Worm (Caenorhabditis elegans) whole organism, mixed stage, embryonic: ENCODE data around the gene grl-22.

Experiments used
- bed-3 ChIP-seq: fragments of 200-800 bp; sonication (Bioruptor generic); optimal IDR thresholded peaks from 3 replicates; lab custom pipeline; 2018; ENCODE audit warnings: mild to moderate bottlenecking, missing genetic modification characterization, moderate library complexity, missing compliant biosample characterization
- ceh-83 ChIP-seq: fragments of 200-800 bp; sonication (Bioruptor generic); optimal IDR thresholded peaks from 2 replicates; lab custom pipeline; 2018; ENCODE audit warnings: mild to moderate bottlenecking, missing genetic modification characterization, missing compliant biosample characterization
- elt-3 ChIP-seq: fragments of 150-350 bp; optimal IDR thresholded peaks from 2 replicates; lab custom pipeline; 2014; ENCODE audit warnings: missing biosample characterization, missing genetic modification characterization
- ham-2 ChIP-seq: fragments of 200-800 bp; sonication (Bioruptor generic); optimal IDR thresholded peaks from 2 replicates; lab custom pipeline; 2018; ENCODE audit warnings: mild to moderate bottlenecking, missing genetic modification characterization, missing compliant biosample characterization
- hlh-1 ChIP-seq: fragments of 150-350 bp; optimal IDR thresholded peaks from 2 replicates; lab custom pipeline; 2014; ENCODE audit warnings: missing biosample characterization, missing genetic modification reagents, missing genetic modification characterization
- lin-13 ChIP-seq: fragments of 150-350 bp; optimal IDR thresholded peaks from 2 replicates; lab custom pipeline; 2014; ENCODE audit warnings: missing biosample characterization, missing genetic modification characterization
- lsy-2 ChIP-seq: fragments of 150-350 bp; optimal IDR thresholded peaks from 2 replicates; lab custom pipeline; 2014; ENCODE audit warnings: missing biosample characterization, missing genetic modification characterization
- mep-1 ChIP-seq: fragments of 150-350 bp; optimal IDR thresholded peaks from 2 replicates; lab custom pipeline; 2017; ENCODE audit warnings: missing biosample characterization, missing genetic modification reagents, missing genetic modification characterization, inconsistent platforms
- nhr-76 ChIP-seq: sonication (generic microtip); optimal IDR thresholded peaks from 2 replicates; lab custom pipeline; 2017; ENCODE audit warnings: missing biosample characterization, missing genetic modification characterization
- sem-2 ChIP-seq: fragments of 200-800 bp; sonication (Bioruptor generic); optimal IDR thresholded peaks from 2 replicates; lab custom pipeline; 2018; ENCODE audit warnings: mild to moderate bottlenecking, missing genetic modification characterization, missing compliant biosample characterization
- snpc-4 ChIP-seq: fragments of 150-350 bp; optimal IDR thresholded peaks from 2 replicates; lab custom pipeline; 2014; ENCODE audit warnings: missing biosample characterization, missing genetic modification characterization
- unc-62 ChIP-seq: fragments of 150-350 bp; optimal IDR thresholded peaks from 2 replicates; lab custom pipeline; 2014; ENCODE audit warnings: missing biosample characterization, missing genetic modification reagents, missing genetic modification characterization
- ztf-11 ChIP-seq: fragments of 150-350 bp; optimal IDR thresholded peaks from 2 replicates; lab custom pipeline; 2014; ENCODE audit warnings: missing biosample characterization, missing genetic modification characterization

DNA sequence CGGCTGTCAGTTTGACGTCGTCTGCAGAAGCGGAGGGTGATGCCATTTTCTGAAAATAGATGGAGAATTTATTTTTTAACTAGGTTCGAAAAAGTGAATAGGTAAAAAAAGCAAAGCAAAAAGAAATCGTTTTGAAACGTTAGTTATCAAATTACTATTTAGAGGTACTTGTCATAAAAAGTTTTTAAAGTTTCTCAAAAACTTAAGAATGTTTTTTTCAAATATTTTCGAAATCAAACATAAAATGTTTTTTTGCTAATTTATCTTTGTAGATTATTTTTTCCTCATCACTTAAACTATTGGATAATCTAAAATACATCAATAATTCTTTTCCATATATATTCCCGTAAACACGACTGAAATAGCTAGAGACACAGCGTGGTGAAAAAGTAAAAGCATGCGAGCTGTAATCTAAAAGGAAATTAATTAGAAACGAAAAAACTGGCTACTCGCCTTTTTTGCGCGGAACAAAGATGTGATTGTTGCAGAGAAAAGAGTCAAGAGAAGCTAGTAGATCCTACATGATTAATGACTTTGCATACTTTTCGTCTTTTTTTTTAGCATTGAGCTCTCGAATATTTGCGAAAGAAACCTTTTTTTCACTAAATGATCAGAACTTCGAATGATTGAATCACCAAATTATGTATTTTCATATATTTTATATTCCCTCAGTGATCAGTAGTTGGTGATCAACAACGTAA is 42.4 kb downstream of the grl-22 start, which contains the start of gene szy-2:
- TF ChIP-seq ham-2 (GFP tag; lab: Kevin White, UChicago) (no peak), ceh-83 (no peak), mep-1 (tag; lab: Kevin White, UChicago) (no peak), bed-3 (GFP tag; lab: Kevin White, UChicago) (no peak), unc-62 (GFP tag; lab: Kevin White, UChicago) (no peak), ztf-11 (no peak), hlh-1 (no peak), sem-2 (GFP tag; lab: Kevin White, UChicago) (no peak), lin-13 (no peak), lsy-2 (tag; lab: Kevin White, UChicago) (no peak), nhr-76 (tag; lab: Kevin White, UChicago) (no peak), elt-3 (tag; lab: Kevin White, UChicago) (no peak), snpc-4 (tag; lab: Kevin White, UChicago) (no peak)
